Worm (Caenorhabditis elegans): Measurements from ENCODE around the gene F07E5.9.
"Not testable (repeated sequence)": the region's sequence is repeated elsewhere in the genome, so short reads cannot be mapped to it uniquely, and the experiment has no call there.

F07E5.9 gene

ce11 chrII:2046556-2046955, 33.8 kb downstream of the F07E5.9 start, which contains the start of gene math-1:
Gene math-1 (minus strand): TSS chrII:2046656.
- not testable (repeated sequence) for TF ChIP-seq Y116A8C.19 (tag; optimal IDR thresholded peaks at IDR 0.05; ENCODE audit: borderline replicate concordance); mab-9 (GFP tag; IDR thresholded peaks at IDR 0.05); hlh-17 (GFP tag; optimal IDR thresholded peaks at IDR 0.05; ENCODE audit: borderline replicate concordance)

DNA sequence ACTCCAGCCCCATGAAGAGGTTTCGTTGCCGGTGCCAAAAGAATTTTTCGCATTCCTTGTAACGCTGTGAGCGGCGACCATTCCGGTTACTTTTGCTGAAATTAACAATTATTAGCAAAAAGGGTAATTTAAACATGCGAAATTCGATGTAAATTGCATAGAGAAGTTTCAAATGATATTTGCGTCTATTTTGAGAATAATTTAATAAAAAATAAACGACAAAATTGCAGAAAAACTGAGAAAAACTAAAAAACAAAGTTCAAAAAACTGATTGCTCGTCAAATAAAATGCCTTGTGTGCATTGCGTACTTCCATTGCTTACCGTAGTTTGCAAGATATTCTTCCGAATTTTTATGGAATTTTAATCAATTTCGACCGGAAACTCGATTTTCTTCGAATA, 34.8 kb downstream of the F07E5.9 start, which contains the start of gene bath-24:
TSS of gene bath-24 (minus strand) at position 101 of the 400 bp plus-strand sequence.
- no peak for TF ChIP-seq tbx-2 (tag; optimal IDR thresholded peaks at IDR 0.05)
- no peak for TF ChIP-seq zag-1 (tag; optimal IDR thresholded peaks at IDR 0.05)
- TF ChIP-seq hlh-4 (tag; optimal IDR thresholded peaks at IDR 0.05) = no peak
- TF ChIP-seq ztf-11 (tag; optimal IDR thresholded peaks at IDR 0.05) = no peak
- no peak for TF ChIP-seq egl-13 (tag; optimal IDR thresholded peaks at IDR 0.05)
- TF ChIP-seq blmp-1 (tag; optimal IDR thresholded peaks at IDR 0.05) = no peak
- TF ChIP-seq unc-62 (GFP tag; optimal IDR thresholded peaks at IDR 0.05) = no peak
- TF ChIP-seq lin-39 (tag; optimal IDR thresholded peaks at IDR 0.05) = no peak
- TF ChIP-seq ztf-4 (tag; optimal IDR thresholded peaks at IDR 0.05) = no peak
- TF ChIP-seq unc-30 (tag; optimal IDR thresholded peaks at IDR 0.05) = no peak
- no peak for TF ChIP-seq isw-1 (GFP tag; IDR thresholded peaks at IDR 0.05)
- no peak for TF ChIP-seq ets-5 (GFP tag; IDR thresholded peaks at IDR 0.05)
- no peak for TF ChIP-seq zip-4 (GFP tag; optimal IDR thresholded peaks at IDR 0.05)
- TF ChIP-seq egl-27 (tag; optimal IDR thresholded peaks at IDR 0.05) = no peak
- no peak for TF ChIP-seq ceh-88 (GFP tag; IDR thresholded peaks at IDR 0.05)
- no peak for TF ChIP-seq efl-3 (GFP tag; optimal IDR thresholded peaks at IDR 0.05)
- no peak for TF ChIP-seq swsn-7 (tag; optimal IDR thresholded peaks at IDR 0.05)
- TF ChIP-seq pag-3 (tag; optimal IDR thresholded peaks at IDR 0.05; ENCODE audit: borderline replicate concordance, insufficient read depth) = no peak
- no peak for TF ChIP-seq nhr-71 (tag; optimal IDR thresholded peaks at IDR 0.05)
- TF ChIP-seq grh-1 (GFP tag; IDR thresholded peaks at IDR 0.05) = no peak

DNA sequence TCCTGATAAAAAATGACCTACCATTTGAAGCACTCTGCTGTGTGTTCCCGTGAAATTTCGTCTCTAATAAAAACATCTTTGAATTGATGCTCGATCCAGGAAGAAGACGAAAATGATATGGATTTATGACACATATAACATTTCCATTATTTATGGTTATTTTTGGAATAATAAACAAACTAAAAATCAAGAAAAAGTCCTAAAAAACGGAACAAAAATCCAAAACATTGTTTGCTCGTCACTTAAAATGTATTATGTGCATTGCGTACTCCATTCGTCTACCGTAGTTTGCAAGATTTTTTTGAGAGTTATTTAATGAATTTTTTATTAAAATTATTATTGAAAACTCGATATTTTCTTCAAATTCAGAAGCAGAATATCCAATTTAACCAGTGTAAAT, 37.9 kb downstream of the F07E5.9 start, which contains the start of gene bath-20:
TSS of gene bath-20 (minus strand) at position 101 of the 400 bp plus-strand sequence.
- no peak for TF ChIP-seq efl-1 (optimal IDR thresholded peaks at IDR 0.05)
- TF ChIP-seq efl-1 (GFP tag; optimal IDR thresholded peaks at IDR 0.05 in 1 of 2) = peak in 1 of 2 experiments; percentile 41
- no peak for TF ChIP-seq nhr-85 (tag)

- TF ChIP-seq pqm-1 (tag; optimal IDR thresholded peaks at IDR 0.05) = no peak
Observed at ce11 chrII:2039288-2039687, 41.0 kb downstream of the F07E5.9 start, which contains the start of gene bath-19. Gene bath-19 (minus strand): TSS chrII:2039388.

DNA sequence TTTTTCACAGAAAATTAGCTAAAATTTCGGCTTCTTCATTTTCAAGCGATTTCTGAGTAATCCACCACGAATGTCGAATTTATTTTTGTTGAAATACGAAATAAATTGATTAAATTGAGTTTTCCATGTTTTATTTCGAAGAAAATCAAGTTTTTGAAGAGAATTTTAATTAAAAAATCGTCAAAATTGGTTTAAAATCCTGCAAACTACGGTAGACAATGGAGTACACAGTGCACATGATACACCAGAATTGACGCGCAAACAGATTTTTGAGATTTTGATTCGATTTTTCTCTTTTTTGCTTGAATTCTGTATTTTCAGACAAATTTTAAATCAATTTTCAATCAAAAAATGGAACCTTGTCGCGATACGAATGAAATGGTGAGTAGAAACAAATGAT, 47.0 kb downstream of the F07E5.9 start, which contains the start of gene F59H6.14:
TSS of gene F59H6.14 (plus strand) at position 301 of the 400 bp plus-strand sequence.
- TF ChIP-seq snpc-4 (tag; optimal IDR thresholded peaks at IDR 0.05) (no peak), nhr-12 (tag; optimal IDR thresholded peaks at IDR 0.05) (no peak), nhr-76 (tag; optimal IDR thresholded peaks at IDR 0.05) (no peak), nhr-47 (tag; optimal IDR thresholded peaks at IDR 0.05) (no peak), grh-1 (GFP tag; IDR thresholded peaks at IDR 0.05) (no peak), mdl-1 (tag; optimal IDR thresholded peaks at IDR 0.05) (no peak)

DNA sequence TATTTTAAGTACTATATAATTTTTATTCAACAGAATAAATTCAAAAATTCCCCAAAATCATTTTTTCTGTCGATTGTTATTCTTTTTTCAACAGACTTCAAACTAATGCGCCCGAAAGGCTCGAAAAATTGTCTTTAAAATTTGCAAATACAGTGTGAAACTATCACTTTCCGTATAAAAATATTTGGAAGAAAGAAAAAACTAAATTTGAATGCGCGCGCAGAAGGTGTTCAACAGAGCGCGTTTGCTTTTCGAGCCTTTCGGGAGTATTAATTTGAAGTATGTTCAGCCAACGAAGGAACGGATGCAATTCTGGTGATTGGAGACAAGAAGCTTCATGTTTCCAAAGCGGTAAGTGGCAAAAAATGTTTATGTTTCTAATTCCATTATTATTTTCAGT, 48.0 kb downstream of the F07E5.9 start, which contains the start of gene btb-4:
TSS of gene btb-4 (plus strand) at position 35 of the 400 bp plus-strand sequence.
- TF ChIP-seq lsy-2 (tag; optimal IDR thresholded peaks at IDR 0.05) (peak in 1 of 2 experiments; percentile 20), efl-1 (optimal IDR thresholded peaks at IDR 0.05) (peak; percentile 33 to 90), efl-1 (GFP tag; optimal IDR thresholded peaks at IDR 0.05 in 1 of 2) (peak; percentile 81 to 98), dpl-1 (GFP tag; optimal IDR thresholded peaks at IDR 0.05) (peak; percentile 51 to 77 (median 75)), lin-35 (GFP tag; optimal IDR thresholded peaks at IDR 0.05) (peak; percentile 60 to 90)

Measured in whole organism, L1 larva.